Fruit fly (Drosophila melanogaster) whole organism: ENCODE measurements around the gene P5cr.

Experiments
- EcR ChIP-seq, 2 experiments: fragments of >200 bp; optimal IDR thresholded peaks; 2 replicates each; lab custom pipeline; 2017; ENCODE audit warnings: missing biosample characterization in 2 of 2, missing genetic modification characterization in 2 of 2, missing genetic modification reagents in 2 of 2
- pan ChIP-seq: fragments of >200 bp; optimal IDR thresholded peaks from 2 replicates; lab custom pipeline; 2017
- psq ChIP-seq: fragments of >200 bp; optimal IDR thresholded peaks from 2 replicates; lab custom pipeline; 2017
- usp ChIP-seq: fragments of >200 bp; optimal IDR thresholded peaks from 2 replicates; lab custom pipeline; 2017; ENCODE audit warnings: missing biosample characterization, missing genetic modification characterization, mixed read lengths

dm6 chr3R:19062549-19062948 lies 33.8 kb downstream of the P5cr start:
- TF ChIP-seq psq (lab: Kevin White, UChicago) (no peak), EcR (GFP tag; optimal IDR thresholded peaks at IDR 0.05; lab: Kevin White, UChicago) (no peak), pan (lab: Kevin White, UChicago) (no peak), usp (GFP tag; lab: Kevin White, UChicago) (no peak)
